Fruit fly (Drosophila melanogaster): ENCODE results near the gene AsnS.

dm6 chr3L:21135850-21136249 lies 37.1 kb upstream of the AsnS start:
- TF ChIP-seq usp (GFP tag; optimal IDR thresholded peaks at IDR 0.05) (no peak), CG8478 (optimal IDR thresholded peaks at IDR 0.05) (no peak), pan (optimal IDR thresholded peaks at IDR 0.05) (no peak), Dll (optimal IDR thresholded peaks at IDR 0.05) (no peak)

Data from whole organism.